Fruit fly (Drosophila melanogaster) whole organism, embryonic: ENCODE measurements around the gene Vps29.

Experiments used
- Bgb ChIP-seq: fragments of 200-800 bp; sonication (Bioruptor generic); IDR thresholded peaks from 2 replicates; pipeline ENCODE4 v1.3.6; 2022; ENCODE audit warnings: missing biosample characterization, missing genetic modification characterization; ENCODE audit not compliant: partially characterized antibody
- CG10267 ChIP-seq: fragments of 200-800 bp; sonication (Bioruptor generic); optimal IDR thresholded peaks from 2 replicates; lab custom pipeline; 2018; ENCODE audit warnings: missing biosample characterization, mild to moderate bottlenecking, missing genetic modification characterization, moderate library complexity
- CG10565 ChIP-seq: fragments of 200-800 bp; sonication (Bioruptor generic); optimal IDR thresholded peaks from 3 replicates; lab custom pipeline; 2016; ENCODE audit warnings: missing biosample characterization, mild to moderate bottlenecking, missing genetic modification characterization
- CG10979 ChIP-seq: fragments of 200-800 bp; sonication (Bioruptor generic); optimal IDR thresholded peaks from 2 replicates; lab custom pipeline; 2018; ENCODE audit warnings: missing biosample characterization, mild to moderate bottlenecking, missing genetic modification characterization, moderate library complexity
- CG12659 ChIP-seq: fragments of 200-800 bp; sonication (Bioruptor generic); optimal IDR thresholded peaks from 3 replicates; lab custom pipeline; 2017; ENCODE audit warnings: mild to moderate bottlenecking, missing biosample characterization, missing genetic modification reagents, missing genetic modification characterization
- CG13123 ChIP-seq: fragments of 200-800 bp; sonication (Bioruptor generic); optimal IDR thresholded peaks from 2 replicates; lab custom pipeline; 2016; ENCODE audit warnings: missing biosample characterization, missing genetic modification characterization
- CG13424 ChIP-seq: fragments of 200-800 bp; sonication (Bioruptor generic); optimal IDR thresholded peaks from 2 replicates; lab custom pipeline; 2019; ENCODE audit warnings: missing biosample characterization, mild to moderate bottlenecking, missing genetic modification characterization, moderate library complexity
- CG14860 ChIP-seq: fragments of 200-800 bp; sonication (Bioruptor generic); IDR thresholded peaks from 3 replicates; pipeline ENCODE4 v1.3.6; 2022; ENCODE audit warnings: missing biosample characterization, missing genetic modification characterization; ENCODE audit not compliant: partially characterized antibody
- CG1792 ChIP-seq: fragments of 200-800 bp; sonication (Bioruptor generic); optimal IDR thresholded peaks from 2 replicates; lab custom pipeline; 2016; ENCODE audit warnings: missing biosample characterization, missing genetic modification characterization
- CG30403 ChIP-seq: fragments of 200-800 bp; sonication (Bioruptor generic); optimal IDR thresholded peaks from 3 replicates; lab custom pipeline; 2016; ENCODE audit warnings: missing biosample characterization, missing genetic modification characterization
- CG42726 ChIP-seq: fragments of 200-800 bp; sonication (Bioruptor generic); IDR thresholded peaks from 2 replicates; pipeline ENCODE4 v1.3.6; 2022; ENCODE audit warnings: missing biosample characterization, missing genetic modification characterization; ENCODE audit not compliant: partially characterized antibody
- CG4424 ChIP-seq: fragments of 200-800 bp; sonication (Bioruptor generic); optimal IDR thresholded peaks from 3 replicates; lab custom pipeline; 2016; ENCODE audit warnings: missing biosample characterization, missing genetic modification characterization
- CG4730 ChIP-seq: fragments of 200-800 bp; sonication (Bioruptor generic); IDR thresholded peaks from 2 replicates; pipeline ENCODE4 v1.3.6; 2022; ENCODE audit warnings: missing biosample characterization, missing genetic modification characterization
- CG6254 ChIP-seq: fragments of 200-800 bp; sonication (Bioruptor generic); optimal IDR thresholded peaks from 3 replicates; lab custom pipeline; 2017; ENCODE audit warnings: mild to moderate bottlenecking, missing biosample characterization, missing genetic modification reagents, missing genetic modification characterization
- CG7372 ChIP-seq: fragments of 200-800 bp; sonication (Bioruptor generic); IDR thresholded peaks from 2 replicates; pipeline ENCODE4 v1.3.6; 2022; ENCODE audit warnings: missing biosample characterization, missing genetic modification characterization
- CG8359 ChIP-seq: fragments of 200-800 bp; sonication (Bioruptor generic); optimal IDR thresholded peaks from 2 replicates; lab custom pipeline; 2017; ENCODE audit warnings: missing biosample characterization, mild to moderate bottlenecking, missing genetic modification characterization, borderline replicate concordance
- CHES-1-like ChIP-seq: fragments of 200-800 bp; sonication (Bioruptor generic); optimal IDR thresholded peaks from 2 replicates; lab custom pipeline; 2016; ENCODE audit warnings: missing biosample characterization, missing genetic modification characterization
- Dp ChIP-seq: fragments of 200-800 bp; sonication (Bioruptor generic); optimal IDR thresholded peaks from 2 replicates; lab custom pipeline; 2018; ENCODE audit warnings: missing biosample characterization, mild to moderate bottlenecking, missing genetic modification characterization, moderate library complexity
- Eip74EF ChIP-seq, 2 experiments: fragments of 200-800 bp in 1 of 2; fragments of >200 bp in 1 of 2; sonication (Bioruptor generic) in 1 of 2; optimal IDR thresholded peaks; 2 replicates each; lab custom pipeline; 2017 to 2019; ENCODE audit warnings: missing biosample characterization in 2 of 2, missing genetic modification characterization in 2 of 2, mild to moderate bottlenecking in 1 of 2, moderate library complexity in 1 of 2
- Fer2 ChIP-seq: fragments of 200-800 bp; sonication (Bioruptor generic); optimal IDR thresholded peaks from 2 replicates; lab custom pipeline; 2018; ENCODE audit warnings: missing biosample characterization, mild to moderate bottlenecking, missing genetic modification characterization, moderate library complexity
- H15 ChIP-seq: fragments of 200-800 bp; sonication (Bioruptor generic); IDR thresholded peaks from 3 replicates; pipeline ENCODE4 v1.3.6; 2022; ENCODE audit warnings: missing biosample characterization, missing genetic modification characterization
- HLH3B ChIP-seq: fragments of 200-800 bp; sonication (Bioruptor generic); IDR thresholded peaks from 2 replicates; pipeline ENCODE4 v1.3.6; 2022; ENCODE audit warnings: missing biosample characterization, missing genetic modification characterization
- HLHmδ ChIP-seq: fragments of 200-800 bp; sonication (Bioruptor generic); optimal IDR thresholded peaks from 2 replicates; lab custom pipeline; 2018; ENCODE audit warnings: missing biosample characterization, mild to moderate bottlenecking, missing genetic modification characterization, moderate library complexity
- MBD-R2 ChIP-seq: fragments of 200-800 bp; sonication (Bioruptor generic); IDR thresholded peaks from 2 replicates; pipeline ENCODE4 v1.3.6; 2022; ENCODE audit warnings: missing biosample characterization, missing genetic modification characterization
- Med ChIP-seq: fragments of 200-800 bp; sonication (Bioruptor generic); peaks from one replicate; lab custom pipeline; 2016; ENCODE audit warnings: missing biosample characterization, missing genetic modification characterization, mild to moderate bottlenecking, inconsistent platforms, moderate library complexity
- Stat92E ChIP-seq, 3 experiments: fragments of >200 bp in 2 of 3; fragments of 200-800 bp in 1 of 3; sonication (Bioruptor generic) in 1 of 3; optimal IDR thresholded peaks; 2 replicates each; lab custom pipeline; 2017 to 2019; ENCODE audit warnings: missing biosample characterization in 3 of 3, missing genetic modification characterization in 3 of 3, mild to moderate bottlenecking in 1 of 3, moderate library complexity in 1 of 3
- Vsx1 ChIP-seq: fragments of 200-800 bp; sonication (Bioruptor generic); optimal IDR thresholded peaks from 2 replicates; lab custom pipeline; 2017; ENCODE audit warnings: missing biosample characterization, mild to moderate bottlenecking, missing genetic modification characterization, missing genetic modification reagents
- al ChIP-seq: fragments of 200-800 bp; sonication (Bioruptor generic); IDR thresholded peaks from 2 replicates; pipeline ENCODE4 v1.3.6; 2022; ENCODE audit warnings: missing biosample characterization, missing genetic modification characterization
- ato ChIP-seq: fragments of 200-800 bp; sonication (Bioruptor generic); IDR thresholded peaks from 2 replicates; pipeline ENCODE4 v1.3.6; 2022; ENCODE audit warnings: missing biosample characterization, missing genetic modification characterization; ENCODE audit not compliant: partially characterized antibody
- bsh ChIP-seq, 2 experiments: fragments of 200-800 bp; sonication (Bioruptor generic); optimal IDR thresholded peaks; 2 replicates each; lab custom pipeline; 2017 to 2018; ENCODE audit warnings: mild to moderate bottlenecking in 2 of 2, missing biosample characterization in 2 of 2, missing genetic modification characterization in 2 of 2, moderate library complexity in 1 of 2
- chm ChIP-seq: fragments of 200-800 bp; sonication (Bioruptor generic); IDR thresholded peaks from 2 replicates; pipeline ENCODE4 v1.3.6; 2022; ENCODE audit warnings: missing biosample characterization, missing genetic modification characterization
- chn ChIP-seq: fragments of 200-800 bp; sonication (Bioruptor generic); optimal IDR thresholded peaks from 2 replicates; lab custom pipeline; 2016; ENCODE audit warnings: missing biosample characterization, missing genetic modification characterization
- dati ChIP-seq: fragments of 200-800 bp; sonication (Bioruptor generic); IDR thresholded peaks from 2 replicates; pipeline ENCODE4 v1.3.6; 2022; ENCODE audit warnings: missing biosample characterization, missing genetic modification characterization
- dpn ChIP-seq, 2 experiments: fragments of 200-800 bp; sonication (Bioruptor generic); optimal IDR thresholded peaks; 3 replicates each; lab custom pipeline; 2016; ENCODE audit warnings: missing biosample characterization in 2 of 2, missing genetic modification characterization in 2 of 2
- dysf ChIP-seq: fragments of 200-800 bp; sonication (Bioruptor generic); IDR thresholded peaks from 3 replicates; pipeline ENCODE4 v1.3.6; 2022; ENCODE audit warnings: missing biosample characterization, missing genetic modification characterization
- ewg ChIP-seq: fragments of 200-800 bp; sonication (Bioruptor generic); optimal IDR thresholded peaks from 3 replicates; lab custom pipeline; 2017; ENCODE audit warnings: mild to moderate bottlenecking, missing biosample characterization, missing genetic modification reagents, missing genetic modification characterization
- gt ChIP-seq: fragments of 200-800 bp; sonication (Bioruptor generic); IDR thresholded peaks from 2 replicates; pipeline ENCODE4 v1.3.6; 2022; ENCODE audit warnings: missing biosample characterization, missing genetic modification characterization
- hbn ChIP-seq: fragments of 200-800 bp; sonication (Bioruptor generic); IDR thresholded peaks from 2 replicates; pipeline ENCODE4 v1.3.6; 2022; ENCODE audit warnings: missing biosample characterization, missing genetic modification characterization; ENCODE audit not compliant: partially characterized antibody
- her ChIP-seq: fragments of 200-800 bp; sonication (Bioruptor generic); optimal IDR thresholded peaks from 2 replicates; lab custom pipeline; 2016; ENCODE audit warnings: missing biosample characterization, missing genetic modification characterization
- lilli ChIP-seq: fragments of 200-800 bp; sonication (Bioruptor generic); optimal IDR thresholded peaks from 3 replicates; lab custom pipeline; 2016; ENCODE audit warnings: missing biosample characterization, missing genetic modification characterization
- onecut ChIP-seq: fragments of 200-800 bp; sonication (Bioruptor generic); IDR thresholded peaks from 2 replicates; pipeline ENCODE4 v1.3.6; 2022; ENCODE audit warnings: missing biosample characterization, missing genetic modification characterization
- otp ChIP-seq: fragments of 200-800 bp; sonication (Bioruptor generic); IDR thresholded peaks from 3 replicates; pipeline ENCODE4, ENCODE4 v1.3.6; 2022; ENCODE audit warnings: missing biosample characterization, missing genetic modification characterization
- sr ChIP-seq: fragments of 200-800 bp; sonication (Bioruptor generic); IDR thresholded peaks from 3 replicates; pipeline ENCODE4 v1.3.6; 2022; ENCODE audit warnings: missing biosample characterization, missing genetic modification characterization
- tna ChIP-seq: fragments of 200-800 bp; sonication (Bioruptor generic); IDR thresholded peaks from 2 replicates; pipeline ENCODE4 v1.3.6; 2022; ENCODE audit warnings: missing biosample characterization, missing genetic modification characterization; ENCODE audit not compliant: partially characterized antibody
- trem ChIP-seq: fragments of 200-800 bp; optimal IDR thresholded peaks from 3 replicates; lab custom pipeline; 2019; ENCODE audit warnings: missing biosample characterization, mild to moderate bottlenecking, missing genetic modification characterization, moderate library complexity
- zen2 ChIP-seq: fragments of 200-800 bp; sonication (Bioruptor generic); IDR thresholded peaks from 3 replicates; pipeline ENCODE4 v1.3.6; 2022; ENCODE audit warnings: missing biosample characterization, missing genetic modification characterization; ENCODE audit not compliant: partially characterized antibody

The Vps29 gene

dm6 chr2L:1144371-1145360 is 5.9 kb upstream of the Vps29 start (continued):
- no peak for TF ChIP-seq chm (GFP tag; lab: Robert Waterston, UW)
- peak; percentile 62 for TF ChIP-seq CG13424 (tag; lab: Kevin White, UChicago)
- TF ChIP-seq CHES-1-like (GFP tag; lab: Kevin White, UChicago) = peak; percentile 21
- TF ChIP-seq CG10979 = peak; percentile 64
- peak; percentile 7 to 71 for TF ChIP-seq bsh (GFP tag; optimal IDR thresholded peaks at IDR 0.05; lab: Kevin White, UChicago)
- peak; percentile 21 for TF ChIP-seq CG6254 (GFP tag; lab: Kevin White, UChicago)
- no peak for TF ChIP-seq zen2
- TF ChIP-seq CG14860 = 0 out of 3 replicates have a peak, but pooled peaks have one; percentile 15
- TF ChIP-seq CG13123 (GFP tag; lab: Kevin White, UChicago) = no peak
- TF ChIP-seq dati (GFP tag; lab: Robert Waterston, UW) = no peak
- TF ChIP-seq tna (GFP tag; lab: Robert Waterston, UW) = no peak
- no peak for TF ChIP-seq ato (GFP tag; lab: Robert Waterston, UW)
- TF ChIP-seq dysf (GFP tag; lab: Robert Waterston, UW) = 0 out of 3 replicates have a peak, but pooled peaks have one; percentile 40
- TF ChIP-seq Fer2 (tag; lab: Kevin White, UChicago) = no peak
- no peak for TF ChIP-seq sr (GFP tag; lab: Robert Waterston, UW)
- no peak for TF ChIP-seq CG1792 (GFP tag; lab: Kevin White, UChicago)
- no peak for TF ChIP-seq her (GFP tag; lab: Kevin White, UChicago)
- TF ChIP-seq Bgb (GFP tag; lab: Robert Waterston, UW) = no peak
- TF ChIP-seq ewg (GFP tag; lab: Kevin White, UChicago) = peak; percentile 35
- peak; percentile 87 for TF ChIP-seq Med (GFP tag; lab: Kevin White, UChicago)
- TF ChIP-seq HLH3B = peak; percentile 43
- no peak for TF ChIP-seq onecut
- TF ChIP-seq CG7372 = no peak
- TF ChIP-seq CG30403 (GFP tag; lab: Kevin White, UChicago) = peak; percentile 55
- peak; percentile 55 for TF ChIP-seq CG4424
- TF ChIP-seq Eip74EF (GFP tag; optimal IDR thresholded peaks at IDR 0.05; lab: Kevin White, UChicago) = peak in 1 of 2 experiments; percentile 40
- no peak; the same call in 1 of the 2 replicates for TF ChIP-seq MBD-R2 (GFP tag; lab: Robert Waterston, UW)
- TF ChIP-seq Stat92E (GFP tag; optimal IDR thresholded peaks at IDR 0.05; lab: Kevin White, UChicago) = no peak
- no peak for TF ChIP-seq HLHmδ (GFP tag; lab: Kevin White, UChicago)
- no peak for TF ChIP-seq otp (GFP tag; lab: Robert Waterston, UW)
- peak; percentile 21 for TF ChIP-seq CG8359 (GFP tag; lab: Kevin White, UChicago)
- peak; percentile 64 for TF ChIP-seq lilli (GFP tag; lab: Kevin White, UChicago)
- TF ChIP-seq gt (GFP tag; lab: Robert Waterston, UW) = 0 out of 2 replicates have a peak, but pooled peaks have one; percentile 9
- no peak for TF ChIP-seq CG10565 (GFP tag; lab: Kevin White, UChicago)
- peak; percentile 23 for TF ChIP-seq CG12659 (GFP tag; lab: Kevin White, UChicago)
- no peak for TF ChIP-seq Dp (GFP tag; lab: Kevin White, UChicago)
- TF ChIP-seq CG10267 (tag; lab: Kevin White, UChicago) = peak; percentile 32
- TF ChIP-seq chn (GFP tag; lab: Kevin White, UChicago) = peak; percentile 35
- TF ChIP-seq CG4730 (GFP tag; lab: Robert Waterston, UW) = 0 out of 2 replicates have a peak, but pooled peaks have one; percentile 10
- TF ChIP-seq H15 = no peak
- peak; percentile 24 for TF ChIP-seq trem (tag; lab: Kevin White, UChicago)
- no peak for TF ChIP-seq hbn (GFP tag; lab: Robert Waterston, UW)
- no peak for TF ChIP-seq al (GFP tag; lab: Robert Waterston, UW)
- TF ChIP-seq dpn (GFP tag; optimal IDR thresholded peaks at IDR 0.05; lab: Kevin White, UChicago) = peak in 1 of 2 experiments; percentile 35
- TF ChIP-seq CG42726 = no peak
- no peak for TF ChIP-seq Vsx1
